Worm (Caenorhabditis elegans): Measurements from ENCODE around the gene Y42H9AR.2.

DNA sequence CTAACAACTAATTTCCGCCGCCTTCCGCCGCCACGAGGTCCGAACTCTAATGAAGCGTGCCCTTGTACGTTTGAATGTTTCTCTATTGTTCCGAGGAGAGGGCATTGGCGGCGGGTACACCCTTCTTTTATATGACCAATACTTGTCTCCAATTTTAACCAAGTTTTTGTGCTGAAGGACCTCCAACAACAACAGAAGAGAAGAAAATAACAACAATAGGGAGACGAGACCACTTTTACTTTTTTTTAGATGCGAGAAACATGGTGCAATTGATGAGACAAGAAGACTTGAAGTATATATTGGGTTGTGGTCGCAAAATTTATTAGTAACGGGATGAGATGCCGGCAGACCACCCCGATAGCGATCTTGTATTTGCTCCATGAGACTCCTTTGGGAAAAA lies 28.8 kb upstream of the Y42H9AR.2 start:
- TF ChIP-seq nhr-237 (tag; optimal IDR thresholded peaks at IDR 0.05), result no peak
- TF ChIP-seq skn-1 (tag; optimal IDR thresholded peaks at IDR 0.05), result no peak
- TF ChIP-seq fkh-10 (GFP tag; optimal IDR thresholded peaks at IDR 0.05), result no peak
- no peak for TF ChIP-seq mdl-1 (tag; optimal IDR thresholded peaks at IDR 0.05)
- no peak for TF ChIP-seq ztf-11 (tag; optimal IDR thresholded peaks at IDR 0.05)
- no peak for TF ChIP-seq ctbp-1 (GFP tag; IDR thresholded peaks at IDR 0.05)
- no peak for TF ChIP-seq nhr-42 (GFP tag; IDR thresholded peaks at IDR 0.05)
- TF ChIP-seq pha-4 (GFP tag; IDR thresholded peaks at IDR 0.05), result no peak
- TF ChIP-seq pha-4 (tag; optimal IDR thresholded peaks at IDR 0.05), result no peak
- TF ChIP-seq ZK546.5 (tag; optimal IDR thresholded peaks at IDR 0.05), result no peak
- no peak for TF ChIP-seq ces-1 (GFP tag; optimal IDR thresholded peaks at IDR 0.05)
- no peak for TF ChIP-seq mxl-3 (GFP tag; optimal IDR thresholded peaks at IDR 0.05)
- no peak for TF ChIP-seq zip-2 (tag; optimal IDR thresholded peaks at IDR 0.05)

All from whole organism, L4 larva.